Worm (Caenorhabditis elegans): ENCODE results near the gene F40A3.7.

DNA sequence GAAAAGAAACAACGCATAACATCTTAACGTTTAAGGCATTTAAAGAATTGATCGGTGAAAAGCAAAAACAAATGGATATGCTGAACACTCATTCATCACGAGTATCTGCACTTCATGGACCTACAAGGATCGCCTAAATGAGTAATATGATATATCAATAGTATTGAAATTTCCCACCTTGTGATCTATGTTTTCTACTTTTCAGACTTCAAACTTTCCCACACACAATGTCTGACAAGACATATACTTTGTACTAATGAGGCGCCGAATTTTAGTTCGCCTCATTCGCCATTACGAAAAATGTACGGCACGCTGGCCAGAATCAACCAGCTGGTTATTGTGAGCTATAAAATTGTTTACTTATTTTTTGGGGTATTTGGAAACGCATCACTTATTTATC, 27.1 kb upstream of the F40A3.7 start, which contains the start of gene srsx-6:
- TF ChIP-seq C34B4.2 (tag; optimal IDR thresholded peaks at IDR 0.05) (no peak), zag-1 (tag; optimal IDR thresholded peaks at IDR 0.05) (no peak), fkh-10 (GFP tag; optimal IDR thresholded peaks at IDR 0.05) (no peak), efl-3 (GFP tag; optimal IDR thresholded peaks at IDR 0.05) (no peak), nhr-237 (tag; optimal IDR thresholded peaks at IDR 0.05) (no peak), efl-1 (optimal IDR thresholded peaks at IDR 0.05) (no peak), efl-1 (GFP tag; optimal IDR thresholded peaks at IDR 0.05 in 1 of 2) (no peak), irx-1 (tag; optimal IDR thresholded peaks at IDR 0.05) (no peak), mdl-1 (tag; optimal IDR thresholded peaks at IDR 0.05) (no peak), mep-1 (tag; optimal IDR thresholded peaks at IDR 0.05) (no peak), alr-1 (tag; optimal IDR thresholded peaks at IDR 0.05; ENCODE audit: borderline replicate concordance) (no peak), nhr-19 (GFP tag; conservative IDR thresholded peaks at IDR 0.05) (no peak)

Data from whole organism, L1 larva.